In genomic region chr3R:23112680-23113362, dm6 we compare ENCODE assay signal across 2 fruit fly cellular contexts.
TF ChIP-seq lines count a peak whose summit lies in the region.

Gene Cow, minus strand, starts transcription at chr3R:23112730.

TF ChIP-seq in whole organism, embryonic, 481 proteins besides CTCF, POLR2A, EP300 and RAD21 (continued from another document and continues in another):
- TF ChIP-seq CG9609 (GFP tag; optimal IDR thresholded peaks at IDR 0.05; lab: Kevin White, UChicago) (peak; percentile 28), CG17359 (tag; optimal IDR thresholded peaks at IDR 0.05; lab: Kevin White, UChicago) (peak; percentile 61), ap (GFP tag; IDR thresholded peaks at IDR 0.05; lab: Robert Waterston, UW) (peak; percentile 28; the same call in 1 of the 2 replicates), Atf3 (GFP tag; optimal IDR thresholded peaks at IDR 0.05; lab: Kevin White, UChicago) (no peak), CG12299 (tag; optimal IDR thresholded peaks at IDR 0.05; lab: Kevin White, UChicago) (no peak), zfh2 (GFP tag; optimal IDR thresholded peaks at IDR 0.05; lab: Kevin White, UChicago) (peak; percentile 50), pb (GFP tag; optimal IDR thresholded peaks at IDR 0.05; lab: Kevin White, UChicago) (no peak), pfk (GFP tag; optimal IDR thresholded peaks at IDR 0.05; lab: Kevin White, UChicago) (no peak), Aef1 (GFP tag; IDR thresholded peaks at IDR 0.05; lab: Robert Waterston, UW) (peak; percentile 60; the same call in 2 of the 3 replicates), Stat92E (GFP tag; optimal IDR thresholded peaks at IDR 0.05; lab: Kevin White, UChicago) (no peak), CG18599 (GFP tag; optimal IDR thresholded peaks at IDR 0.05; lab: Kevin White, UChicago) (peak; percentile 93), CG2120 (GFP tag; optimal IDR thresholded peaks at IDR 0.05; lab: Kevin White, UChicago) (peak; percentile 88), CG12942 (GFP tag; optimal IDR thresholded peaks at IDR 0.05; lab: Kevin White, UChicago) (peak; percentile 28), CrebB (tag; optimal IDR thresholded peaks at IDR 0.05; lab: Kevin White, UChicago) (peak; percentile 14), inv (GFP tag; IDR thresholded peaks at IDR 0.05; lab: Robert Waterston, UW; ENCODE audit: partially characterized antibody) (no peak), hkb (optimal IDR thresholded peaks at IDR 0.05; lab: Kevin White, UChicago) (no peak), hkb (GFP tag; IDR thresholded peaks at IDR 0.05; lab: Robert Waterston, UW) (peak; percentile 77), Hsf (GFP tag; optimal IDR thresholded peaks at IDR 0.05; lab: Kevin White, UChicago) (peak; percentile 50), Kr (GFP tag; optimal IDR thresholded peaks at IDR 0.05; lab: Kevin White, UChicago) (no peak), CG43689 (GFP tag; IDR thresholded peaks at IDR 0.05; lab: Robert Waterston, UW) (peak; percentile 40; the same call in 1 of the 2 replicates), Tbp (GFP tag; optimal IDR thresholded peaks at IDR 0.05; lab: Kevin White, UChicago) (no peak), Bteb2 (GFP tag; optimal IDR thresholded peaks at IDR 0.05; lab: Kevin White, UChicago) (peak; percentile 54), Ets65A (GFP tag; lab: Kevin White, UChicago) (peak; percentile 92), CG17186 (GFP tag; optimal IDR thresholded peaks at IDR 0.05; lab: Kevin White, UChicago) (no peak), CG10654 (GFP tag; optimal IDR thresholded peaks at IDR 0.05; lab: Kevin White, UChicago) (peak; percentile 9), CG33213 (GFP tag; optimal IDR thresholded peaks at IDR 0.05; lab: Kevin White, UChicago) (peak; percentile 15), Meics (GFP tag; optimal IDR thresholded peaks at IDR 0.05; lab: Kevin White, UChicago) (peak; percentile 84), stwl (tag; optimal IDR thresholded peaks at IDR 0.05; lab: Kevin White, UChicago) (no peak), CG7963 (GFP tag; IDR thresholded peaks at IDR 0.05; lab: Robert Waterston, UW; ENCODE audit: partially characterized antibody) (no peak), D19A (tag; optimal IDR thresholded peaks at IDR 0.05; lab: Kevin White, UChicago) (peak; percentile 17), CG1233 (GFP tag; optimal IDR thresholded peaks at IDR 0.05; lab: Kevin White, UChicago) (no peak), cg (GFP tag; optimal IDR thresholded peaks at IDR 0.05; lab: Kevin White, UChicago) (no peak), HmgZ (tag; optimal IDR thresholded peaks at IDR 0.05; lab: Kevin White, UChicago) (peak; percentile 61), Lim3 (GFP tag; IDR thresholded peaks at IDR 0.05; lab: Robert Waterston, UW) (no peak), lbe (GFP tag; optimal IDR thresholded peaks at IDR 0.05; lab: Kevin White, UChicago) (no peak), CG17612 (GFP tag; IDR thresholded peaks at IDR 0.05; lab: Robert Waterston, UW) (0 out of 2 replicates have a peak, but pooled peaks have one; percentile 16), CG9817 (tag; optimal IDR thresholded peaks at IDR 0.05; lab: Kevin White, UChicago) (peak; percentile 55), CG11398 (GFP tag; optimal IDR thresholded peaks at IDR 0.05; lab: Kevin White, UChicago) (no peak), Usf (GFP tag; optimal IDR thresholded peaks at IDR 0.05; lab: Kevin White, UChicago) (no peak), sna (GFP tag; IDR thresholded peaks at IDR 0.05; lab: Robert Waterston, UW; ENCODE audit: partially characterized antibody) (no peak), nmo (GFP tag; optimal IDR thresholded peaks at IDR 0.05; lab: Kevin White, UChicago) (peak; percentile 41), CG7987 (GFP tag; optimal IDR thresholded peaks at IDR 0.05; lab: Kevin White, UChicago) (no peak), Hey (tag; optimal IDR thresholded peaks at IDR 0.05; lab: Kevin White, UChicago) (no peak), CG11695 (GFP tag; IDR thresholded peaks at IDR 0.05; lab: Robert Waterston, UW) (peak; percentile 72; the same call in 2 of the 3 replicates), repo (GFP tag; optimal IDR thresholded peaks at IDR 0.05; lab: Kevin White, UChicago) (no peak), CG13424 (tag; optimal IDR thresholded peaks at IDR 0.05; lab: Kevin White, UChicago) (peak; percentile 65), vnd (GFP tag; IDR thresholded peaks at IDR 0.05; lab: Robert Waterston, UW; ENCODE audit: partially characterized antibody) (no peak), bab2 (GFP tag; optimal IDR thresholded peaks at IDR 0.05; lab: Kevin White, UChicago) (peak; percentile 48), CG15514 (GFP tag; optimal IDR thresholded peaks at IDR 0.05; lab: Kevin White, UChicago) (peak; percentile 75), gcm (GFP tag; optimal IDR thresholded peaks at IDR 0.05; lab: Kevin White, UChicago) (no peak), grn (GFP tag; optimal IDR thresholded peaks at IDR 0.05; lab: Kevin White, UChicago) (no peak), NfI (GFP tag; optimal IDR thresholded peaks at IDR 0.05; lab: Kevin White, UChicago) (peak; percentile 55), Hand (GFP tag; optimal IDR thresholded peaks at IDR 0.05; lab: Kevin White, UChicago) (peak; percentile 75), YL-1 (GFP tag; optimal IDR thresholded peaks at IDR 0.05; lab: Kevin White, UChicago) (no peak), ato (GFP tag; IDR thresholded peaks at IDR 0.05; lab: Robert Waterston, UW; ENCODE audit: partially characterized antibody) (no peak), D (optimal IDR thresholded peaks at IDR 0.05; lab: Kevin White, UChicago) (no peak), D (GFP tag; optimal IDR thresholded peaks at IDR 0.05; lab: Kevin White, UChicago) (no peak), Spps (tag; optimal IDR thresholded peaks at IDR 0.05; lab: Kevin White, UChicago) (no peak), tll (GFP tag; optimal IDR thresholded peaks at IDR 0.05; lab: Kevin White, UChicago) (no peak), Max (GFP tag; optimal IDR thresholded peaks at IDR 0.05; lab: Kevin White, UChicago) (peak; percentile 36), CG4328 (GFP tag; optimal IDR thresholded peaks at IDR 0.05; lab: Kevin White, UChicago) (no peak), CkIIα-i1 (GFP tag; IDR thresholded peaks at IDR 0.05; lab: Robert Waterston, UW) (no peak), CG7839 (tag; optimal IDR thresholded peaks at IDR 0.05; lab: Kevin White, UChicago) (peak; percentile 70), CG18476 (GFP tag; optimal IDR thresholded peaks at IDR 0.05; lab: Kevin White, UChicago) (peak; percentile 51), chn (GFP tag; optimal IDR thresholded peaks at IDR 0.05; lab: Kevin White, UChicago) (no peak), CG3838 (GFP tag; optimal IDR thresholded peaks at IDR 0.05; lab: Kevin White, UChicago) (no peak), CG3065 (GFP tag; optimal IDR thresholded peaks at IDR 0.05; lab: Kevin White, UChicago) (no peak)

TF ChIP-seq in whole organism, prepupa, 60 proteins besides CTCF, POLR2A, EP300 and RAD21 (continued from another document):
- peak; percentile 33 for TF ChIP-seq dsx (GFP tag; optimal IDR thresholded peaks at IDR 0.05; lab: Kevin White, UChicago; ENCODE audit: poor library complexity, severe bottlenecking)
- TF ChIP-seq salr (GFP tag; optimal IDR thresholded peaks at IDR 0.05; lab: Kevin White, UChicago), result peak in 1 of 2 experiments; percentile 2
- TF ChIP-seq vri (GFP tag; optimal IDR thresholded peaks at IDR 0.05; lab: Kevin White, UChicago), result no peak
- TF ChIP-seq Sox14 (GFP tag; optimal IDR thresholded peaks at IDR 0.05; lab: Kevin White, UChicago), result peak; percentile 12
- TF ChIP-seq achi (GFP tag; optimal IDR thresholded peaks at IDR 0.05; lab: Kevin White, UChicago), result peak; percentile 43
- TF ChIP-seq CG11902 (GFP tag; optimal IDR thresholded peaks at IDR 0.05; lab: Kevin White, UChicago), result no peak
- no peak for TF ChIP-seq CG34406 (GFP tag; optimal IDR thresholded peaks at IDR 0.05; lab: Kevin White, UChicago)
- TF ChIP-seq Gug (GFP tag; IDR thresholded peaks at IDR 0.05; lab: Robert Waterston, UW), result peak; percentile 59
- peak; percentile 46 for TF ChIP-seq Eip75B (GFP tag; optimal IDR thresholded peaks at IDR 0.05; lab: Kevin White, UChicago)
- no peak for TF ChIP-seq Eip93F (GFP tag; optimal IDR thresholded peaks at IDR 0.05; lab: Kevin White, UChicago)
- peak; percentile 24 for TF ChIP-seq Smox (GFP tag; optimal IDR thresholded peaks at IDR 0.05; lab: Kevin White, UChicago)
- peak; percentile 48 for TF ChIP-seq OdsH (GFP tag; optimal IDR thresholded peaks at IDR 0.05; lab: Kevin White, UChicago)
- TF ChIP-seq fd85E (GFP tag; optimal IDR thresholded peaks at IDR 0.05; lab: Kevin White, UChicago), result no peak
- TF ChIP-seq CG6163 (GFP tag; IDR thresholded peaks at IDR 0.05; lab: Robert Waterston, UW), result peak; percentile 59
- TF ChIP-seq CG16779 (tag; optimal IDR thresholded peaks at IDR 0.05; lab: Kevin White, UChicago), result no peak
- TF ChIP-seq CG11294 (GFP tag; IDR thresholded peaks at IDR 0.05; lab: Robert Waterston, UW), result peak; percentile 48; the same call in 1 of the 2 replicates
- no peak for TF ChIP-seq CG6854 (GFP tag; optimal IDR thresholded peaks at IDR 0.05; lab: Kevin White, UChicago)
- TF ChIP-seq Sox102F (GFP tag; optimal IDR thresholded peaks at IDR 0.05; lab: Kevin White, UChicago), result peak; percentile 30
- TF ChIP-seq CG15336 (GFP tag; IDR thresholded peaks at IDR 0.05; lab: Robert Waterston, UW), result peak; percentile 36; the same call in 1 of the 2 replicates
- peak; percentile 31 for TF ChIP-seq spab (GFP tag; optimal IDR thresholded peaks at IDR 0.05; lab: Kevin White, UChicago)
- peak; percentile 9 for TF ChIP-seq dac (GFP tag; optimal IDR thresholded peaks at IDR 0.05; lab: Kevin White, UChicago)
- TF ChIP-seq Hr39 (GFP tag; optimal IDR thresholded peaks at IDR 0.05; lab: Kevin White, UChicago), result peak; percentile 15
- no peak for TF ChIP-seq CG8319 (GFP tag; optimal IDR thresholded peaks at IDR 0.05; lab: Kevin White, UChicago)
- TF ChIP-seq svp (GFP tag; lab: Kevin White, UChicago), result peak; percentile 70
- peak; percentile 56 for TF ChIP-seq CG32006 (GFP tag; optimal IDR thresholded peaks at IDR 0.05; lab: Kevin White, UChicago)
- TF ChIP-seq CG1621 (tag; optimal IDR thresholded peaks at IDR 0.05; lab: Kevin White, UChicago), result peak; percentile 17
- TF ChIP-seq Met (GFP tag; optimal IDR thresholded peaks at IDR 0.05; lab: Kevin White, UChicago), result peak; percentile 37
- TF ChIP-seq cyc (GFP tag; optimal IDR thresholded peaks at IDR 0.05; lab: Kevin White, UChicago), result peak; percentile 40
- no peak for TF ChIP-seq CG4318 (GFP tag; optimal IDR thresholded peaks at IDR 0.05; lab: Kevin White, UChicago)
- TF ChIP-seq CG8119 (GFP tag; IDR thresholded peaks at IDR 0.05; lab: Robert Waterston, UW), result peak; percentile 54; the same call in 2 of the 3 replicates
- TF ChIP-seq CG31627 (GFP tag; optimal IDR thresholded peaks at IDR 0.05; lab: Kevin White, UChicago), result peak; percentile 34
- TF ChIP-seq Ets21C (GFP tag; optimal IDR thresholded peaks at IDR 0.05; lab: Kevin White, UChicago), result no peak
- no peak for TF ChIP-seq Hr38 (GFP tag; optimal IDR thresholded peaks at IDR 0.05; lab: Kevin White, UChicago)
- TF ChIP-seq Ets96B (tag; optimal IDR thresholded peaks at IDR 0.05; lab: Kevin White, UChicago), result peak; percentile 29
- peak; percentile 48 for TF ChIP-seq CG10669 (GFP tag; optimal IDR thresholded peaks at IDR 0.05; lab: Kevin White, UChicago)
- peak; percentile 13 for TF ChIP-seq CG6276 (GFP tag; optimal IDR thresholded peaks at IDR 0.05; lab: Kevin White, UChicago)
- TF ChIP-seq Eip78C (GFP tag; lab: Kevin White, UChicago), result peak; percentile 81
- TF ChIP-seq CG6808 (GFP tag; optimal IDR thresholded peaks at IDR 0.05; lab: Kevin White, UChicago), result peak; percentile 12
- TF ChIP-seq CG9139 (GFP tag; optimal IDR thresholded peaks at IDR 0.05; lab: Kevin White, UChicago), result no peak
- no peak for TF ChIP-seq fd59A (GFP tag; optimal IDR thresholded peaks at IDR 0.05; lab: Kevin White, UChicago)
